Worm (Caenorhabditis elegans): ENCODE measurements around the gene T25F10.3.

- TF ChIP-seq unc-62 (GFP tag; optimal IDR thresholded peaks at IDR 0.05 in 1 of 2) (no peak), unc-62 (tag; optimal IDR thresholded peaks at IDR 0.05) (no peak), ztf-11 (tag; optimal IDR thresholded peaks at IDR 0.05) (no peak), F44E2.7 (GFP tag; IDR thresholded peaks at IDR 0.05) (no peak), nhr-25 (tag; optimal IDR thresholded peaks at IDR 0.05; ENCODE audit: borderline replicate concordance, insufficient read depth) (no peak), pha-4 (GFP tag; IDR thresholded peaks at IDR 0.05) (no peak), pha-4 (tag; optimal IDR thresholded peaks at IDR 0.05) (no peak)
Measured at ce11 chrV:6751493-6752100, 6.7 kb downstream of the T25F10.3 start.

Measured in whole organism, L4 larva.